Fruit fly (Drosophila melanogaster): ENCODE results near the gene Rtc1.

Gene Rtc1

DNA sequence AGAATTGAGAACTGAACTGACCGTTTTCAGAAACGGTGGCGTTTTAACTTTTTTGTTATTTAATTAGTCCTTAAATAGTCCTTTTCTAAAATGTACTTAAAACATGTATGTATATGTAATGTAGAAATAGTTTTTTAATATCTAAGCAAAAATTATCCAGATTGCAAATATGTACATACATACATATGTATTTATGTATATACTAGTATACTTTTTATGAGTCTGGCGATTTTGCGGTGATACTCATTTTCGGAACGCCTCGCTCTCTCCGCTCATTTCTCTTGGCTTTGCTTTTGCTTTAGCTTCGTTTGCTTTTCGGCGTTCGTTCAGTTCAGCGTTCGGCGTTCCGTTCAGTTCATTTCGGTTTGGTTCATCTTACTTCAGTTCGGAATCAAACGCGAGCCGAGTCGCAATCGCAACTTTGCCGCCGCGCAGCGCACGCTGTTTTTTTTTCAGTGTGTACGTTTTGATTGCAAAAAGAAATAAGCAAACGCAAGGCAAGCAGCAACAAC lies 5.4 kb downstream of the Rtc1 start, which contains the start of gene rdgB:
TSS of gene rdgB (plus strand) at position 381 of the 512 bp plus-strand sequence.
- TF ChIP-seq Ets98B (GFP tag; IDR thresholded peaks at IDR 0.05) (peak; percentile 73), CG17806 (tag; optimal IDR thresholded peaks at IDR 0.05) (peak; percentile 62), Snoo (tag; optimal IDR thresholded peaks at IDR 0.05) (peak; percentile 71), CG13204 (GFP tag; optimal IDR thresholded peaks at IDR 0.05) (peak; percentile 64), CG8301 (tag; optimal IDR thresholded peaks at IDR 0.05) (peak; percentile 83), CG8159 (tag; optimal IDR thresholded peaks at IDR 0.05) (peak; percentile 86), gl (tag; optimal IDR thresholded peaks at IDR 0.05) (peak; percentile 22), Pif1B (GFP tag; optimal IDR thresholded peaks at IDR 0.05) (peak; percentile 61), CG14655 (GFP tag; optimal IDR thresholded peaks at IDR 0.05) (peak; percentile 92), CG9948 (tag; optimal IDR thresholded peaks at IDR 0.05) (peak; percentile 81), rn (GFP tag; IDR thresholded peaks at IDR 0.05) (peak; percentile 27; the same call in 1 of the 2 replicates), Pif1A (GFP tag; optimal IDR thresholded peaks at IDR 0.05) (peak; percentile 23), CG32121 (GFP tag; IDR thresholded peaks at IDR 0.05) (peak; percentile 64), CG4496 (GFP tag; IDR thresholded peaks at IDR 0.05) (peak; percentile 69), EcR (GFP tag; optimal IDR thresholded peaks at IDR 0.05) (peak; percentile 38), CG15710 (tag; optimal IDR thresholded peaks at IDR 0.05) (peak; percentile 81), CG34367 (tag; optimal IDR thresholded peaks at IDR 0.05) (peak; percentile 63), CG10348 (GFP tag; IDR thresholded peaks at IDR 0.05) (no peak), CG12605 (GFP tag; IDR thresholded peaks at IDR 0.05) (peak; percentile 66; the same call in 1 of the 2 replicates), D1 (tag; optimal IDR thresholded peaks at IDR 0.05) (no peak), fd96Ca (GFP tag; IDR thresholded peaks at IDR 0.05) (peak; percentile 55; the same call in 1 of the 3 replicates)

DNA sequence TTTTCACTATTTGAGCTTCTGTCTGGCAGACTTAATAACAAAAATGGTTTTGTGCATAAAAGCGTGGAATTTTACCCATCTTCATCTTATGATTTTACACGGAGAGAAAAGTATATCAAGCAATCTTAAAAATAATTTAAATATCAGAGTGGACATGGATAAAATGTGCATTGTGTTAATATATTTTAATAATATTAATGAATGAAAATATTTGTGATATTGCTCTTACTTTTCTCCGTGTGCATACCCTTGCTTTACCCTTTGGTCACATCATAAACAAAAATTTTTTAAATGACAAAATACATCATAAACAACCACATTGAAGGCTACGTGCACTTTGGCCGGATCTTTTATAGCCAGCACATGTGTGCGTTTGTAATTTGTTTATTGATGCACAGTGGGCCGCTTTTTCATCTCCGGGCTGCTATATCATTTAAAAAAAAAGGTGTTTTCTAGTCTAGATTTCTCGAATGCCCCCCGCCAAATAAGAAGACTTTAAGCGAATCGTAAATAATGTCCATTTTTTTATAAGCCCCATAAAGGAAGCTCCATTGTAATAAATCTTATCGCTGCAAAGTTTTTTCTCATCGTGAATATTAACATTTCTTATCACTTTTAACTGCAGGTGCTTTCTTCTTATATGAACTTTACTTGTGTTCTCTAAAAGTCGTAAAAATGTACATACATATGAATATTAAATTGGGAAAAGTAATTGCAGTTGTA lies 7.6 kb downstream of the Rtc1 start:
- TF ChIP-seq CG12605 (GFP tag; IDR thresholded peaks at IDR 0.05) (no peak), Ets98B (GFP tag; IDR thresholded peaks at IDR 0.05) (0 out of 2 replicates have a peak, but pooled peaks have one; percentile 48), CG15710 (tag; optimal IDR thresholded peaks at IDR 0.05) (peak; percentile 29), CG4496 (GFP tag; IDR thresholded peaks at IDR 0.05) (peak; percentile 58; the same call in 2 of the 3 replicates), CG13204 (GFP tag; optimal IDR thresholded peaks at IDR 0.05) (no peak), fd96Ca (GFP tag; IDR thresholded peaks at IDR 0.05) (peak; percentile 58; the same call in 1 of the 3 replicates), gl (tag; optimal IDR thresholded peaks at IDR 0.05) (no peak), rn (GFP tag; IDR thresholded peaks at IDR 0.05) (0 out of 2 replicates have a peak, but pooled peaks have one; percentile 31), CG17806 (tag; optimal IDR thresholded peaks at IDR 0.05) (peak; percentile 44), CG8301 (tag; optimal IDR thresholded peaks at IDR 0.05) (peak; percentile 45), CG14655 (GFP tag; optimal IDR thresholded peaks at IDR 0.05) (peak; percentile 50), Pif1B (GFP tag; optimal IDR thresholded peaks at IDR 0.05) (peak; percentile 4), D1 (tag; optimal IDR thresholded peaks at IDR 0.05) (peak; percentile 39), CG32121 (GFP tag; IDR thresholded peaks at IDR 0.05) (peak; percentile 38), Pif1A (GFP tag; optimal IDR thresholded peaks at IDR 0.05) (no peak), CG34367 (tag; optimal IDR thresholded peaks at IDR 0.05) (peak; percentile 46), CG10348 (GFP tag; IDR thresholded peaks at IDR 0.05) (no peak), Snoo (tag; optimal IDR thresholded peaks at IDR 0.05) (peak; percentile 20), CG9948 (tag; optimal IDR thresholded peaks at IDR 0.05) (peak; percentile 47), EcR (GFP tag; optimal IDR thresholded peaks at IDR 0.05) (no peak), CG8159 (tag; optimal IDR thresholded peaks at IDR 0.05) (peak; percentile 37)

DNA sequence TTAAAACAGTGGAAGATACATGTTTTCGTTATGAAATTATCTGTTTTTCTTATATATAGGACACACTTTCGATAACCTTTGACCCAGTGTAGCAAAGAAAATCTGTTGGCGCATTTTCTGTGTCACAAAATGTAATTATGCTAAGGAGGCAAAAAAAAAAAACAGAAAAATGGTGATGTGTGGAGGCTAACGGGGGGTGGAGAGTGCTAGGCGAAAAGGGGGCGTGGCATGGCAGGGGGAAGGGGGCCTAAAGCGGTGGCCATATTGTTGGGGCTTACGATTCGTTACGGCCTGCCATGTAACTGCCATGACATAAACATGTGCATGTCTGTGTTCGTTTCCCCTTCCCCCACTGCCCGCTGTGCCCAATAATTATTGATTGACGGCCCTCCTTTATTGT lies 8.2 kb downstream of the Rtc1 start:
- TF ChIP-seq CG34367 (tag; optimal IDR thresholded peaks at IDR 0.05): no peak
- TF ChIP-seq Pif1B (GFP tag; optimal IDR thresholded peaks at IDR 0.05): no peak
- no peak for TF ChIP-seq CG13204 (GFP tag; optimal IDR thresholded peaks at IDR 0.05)
- no peak for TF ChIP-seq CG17806 (tag; optimal IDR thresholded peaks at IDR 0.05)
- TF ChIP-seq CG8159 (tag; optimal IDR thresholded peaks at IDR 0.05): no peak
- TF ChIP-seq CG10348 (GFP tag; IDR thresholded peaks at IDR 0.05): no peak
- no peak for TF ChIP-seq CG4496 (GFP tag; IDR thresholded peaks at IDR 0.05)
- no peak for TF ChIP-seq D1 (tag; optimal IDR thresholded peaks at IDR 0.05)

DNA sequence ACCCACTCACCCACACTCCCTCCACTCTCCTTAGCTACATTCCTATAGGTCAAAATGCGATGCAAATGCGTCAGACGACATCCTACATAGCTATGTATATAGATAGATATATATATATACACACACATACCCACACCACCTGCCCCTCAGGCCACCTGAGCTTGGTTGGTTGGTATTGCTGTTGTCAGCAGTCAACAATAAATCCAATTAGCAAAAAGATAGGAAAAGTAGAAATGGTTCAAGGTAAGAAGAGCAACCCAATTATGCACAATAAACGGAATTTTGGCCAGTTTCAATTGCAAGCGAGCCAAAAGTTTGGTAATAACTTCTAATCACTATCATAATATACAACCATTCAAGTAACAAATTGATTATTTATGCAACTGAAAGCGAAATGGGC lies 9.5 kb downstream of the Rtc1 start:
- TF ChIP-seq gl (tag; optimal IDR thresholded peaks at IDR 0.05) (no peak), CG8159 (tag; optimal IDR thresholded peaks at IDR 0.05) (no peak), fd96Ca (GFP tag; IDR thresholded peaks at IDR 0.05) (no peak), CG15710 (tag; optimal IDR thresholded peaks at IDR 0.05) (no peak), Pif1B (GFP tag; optimal IDR thresholded peaks at IDR 0.05) (no peak), CG9948 (tag; optimal IDR thresholded peaks at IDR 0.05) (no peak), CG32121 (GFP tag; IDR thresholded peaks at IDR 0.05) (no peak), D1 (tag; optimal IDR thresholded peaks at IDR 0.05) (no peak), EcR (GFP tag; optimal IDR thresholded peaks at IDR 0.05) (no peak), CG13204 (GFP tag; optimal IDR thresholded peaks at IDR 0.05) (no peak), Pif1A (GFP tag; optimal IDR thresholded peaks at IDR 0.05) (no peak), CG17806 (tag; optimal IDR thresholded peaks at IDR 0.05) (no peak), Ets98B (GFP tag; IDR thresholded peaks at IDR 0.05) (no peak)

DNA sequence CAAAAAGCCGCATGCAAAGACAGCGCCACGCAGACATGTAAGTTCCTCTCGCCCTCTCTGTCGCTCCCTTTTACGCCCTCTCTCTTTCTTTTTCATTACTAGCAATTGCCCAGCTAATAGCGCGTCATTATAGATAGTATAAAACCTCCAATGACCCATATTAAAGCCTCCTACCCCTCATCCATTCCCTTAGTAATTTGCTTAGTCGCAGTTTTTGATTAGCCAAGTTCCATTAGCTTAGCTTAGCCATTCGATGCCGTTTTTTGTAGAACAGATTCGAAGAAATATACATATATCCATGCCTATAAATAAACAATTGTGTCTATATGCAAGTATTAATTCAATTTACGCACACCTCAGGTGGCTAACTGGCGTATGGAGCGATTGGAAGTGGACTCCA lies 13.8 kb downstream of the Rtc1 start:
- TF ChIP-seq Pif1B (GFP tag; optimal IDR thresholded peaks at IDR 0.05): no peak
- TF ChIP-seq Snoo (tag; optimal IDR thresholded peaks at IDR 0.05): no peak
- TF ChIP-seq CG12605 (GFP tag; IDR thresholded peaks at IDR 0.05): no peak
- no peak for TF ChIP-seq gl (tag; optimal IDR thresholded peaks at IDR 0.05)
- TF ChIP-seq CG34367 (tag; optimal IDR thresholded peaks at IDR 0.05): no peak
- TF ChIP-seq rn (GFP tag; IDR thresholded peaks at IDR 0.05): no peak
- no peak for TF ChIP-seq fd96Ca (GFP tag; IDR thresholded peaks at IDR 0.05)
- TF ChIP-seq CG15710 (tag; optimal IDR thresholded peaks at IDR 0.05): no peak
- no peak for TF ChIP-seq CG17806 (tag; optimal IDR thresholded peaks at IDR 0.05)

All from whole organism, pupa.